Worm (Caenorhabditis elegans): ENCODE measurements around the gene R07C3.3.

DNA sequence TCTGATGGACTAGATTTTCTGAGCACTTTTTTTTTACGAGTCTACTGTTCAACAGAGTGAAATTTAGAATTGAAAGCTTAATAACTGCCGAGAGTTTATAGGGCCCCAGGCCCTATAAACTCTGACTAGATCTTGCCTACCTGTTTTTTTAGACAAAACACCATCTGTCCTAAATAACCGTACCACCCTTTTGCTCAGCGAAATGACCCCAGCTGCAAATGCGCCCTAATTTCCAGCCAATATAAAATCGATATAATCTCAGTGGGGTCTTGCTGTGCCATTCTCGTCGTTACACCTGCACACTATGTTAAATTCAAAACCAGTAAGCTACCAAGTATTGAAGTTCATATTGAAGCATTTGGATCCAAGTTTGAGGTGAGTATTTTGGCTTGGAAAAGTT lies 35.4 kb downstream of the R07C3.3 start, which contains the start of gene fbxc-14:
- no peak for TF ChIP-seq dpl-1 (GFP tag; optimal IDR thresholded peaks at IDR 0.05)
- no peak for TF ChIP-seq B0019.2 (GFP tag; conservative IDR thresholded peaks at IDR 0.05)
- no peak for TF ChIP-seq ztf-25 (GFP tag; IDR thresholded peaks at IDR 0.05)
- no peak for TF ChIP-seq F22D6.2 (tag; optimal IDR thresholded peaks at IDR 0.05)
- no peak for TF ChIP-seq B0336.3 (GFP tag; IDR thresholded peaks at IDR 0.05)
- TF ChIP-seq lin-26 (GFP tag; IDR thresholded peaks at IDR 0.05), result no peak
- TF ChIP-seq zim-3 (tag; optimal IDR thresholded peaks at IDR 0.05), result no peak

Data from whole organism, young adult.